Worm (Caenorhabditis elegans): Measurements from ENCODE around the gene try-12.

DNA sequence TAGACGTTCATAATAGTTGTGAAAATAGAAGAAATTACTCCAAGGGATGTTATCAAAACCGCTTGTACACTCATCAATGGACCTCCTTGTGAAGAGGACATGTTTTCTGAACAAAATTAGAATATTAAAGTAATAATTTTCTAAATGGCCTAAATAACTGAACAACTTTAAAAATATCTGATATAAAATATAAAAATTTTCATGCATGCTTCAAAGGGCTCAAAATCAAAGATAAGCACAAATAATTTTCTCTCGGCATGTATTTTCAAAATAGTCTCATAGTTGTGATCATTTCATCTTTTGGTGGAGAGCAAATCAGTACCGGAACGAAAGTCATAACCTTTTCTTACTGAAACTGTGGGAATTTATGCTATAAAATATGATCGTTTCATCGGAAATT is 35.8 kb downstream of the try-12 start, which contains the start of gene srbc-8:
- TF ChIP-seq efl-1 (GFP tag; optimal IDR thresholded peaks at IDR 0.05), result no peak
- no peak for TF ChIP-seq F57C9.4 (tag; optimal IDR thresholded peaks at IDR 0.05)
- no peak for TF ChIP-seq K12H6.12 (tag; optimal IDR thresholded peaks at IDR 0.05)
- no peak for TF ChIP-seq madf-6 (GFP tag; IDR thresholded peaks at IDR 0.05)
